Comparison of ENCODE assay signal across 2 fruit fly cellular contexts in genomic region chr3R:10109212-10109880, dm6.
TF ChIP-seq lines count a peak whose summit lies in the region.

No protein-coding gene starts in this region.

TF ChIP-seq in whole organism, embryonic, 481 proteins besides CTCF, POLR2A, EP300 and RAD21 (continued from another document and continues in another):
- TF ChIP-seq CG10959 (GFP tag; IDR thresholded peaks at IDR 0.05; lab: Robert Waterston, UW) (no peak), lbe (GFP tag; optimal IDR thresholded peaks at IDR 0.05; lab: Kevin White, UChicago) (no peak), CG13287 (GFP tag; IDR thresholded peaks at IDR 0.05; lab: Robert Waterston, UW; ENCODE audit: partially characterized antibody) (peak; percentile 60), CG8290 (GFP tag; optimal IDR thresholded peaks at IDR 0.05; lab: Kevin White, UChicago) (no peak), CG8290 (tag; optimal IDR thresholded peaks at IDR 0.05; lab: Kevin White, UChicago) (peak in 1 of 2 experiments; percentile 1), slp2 (GFP tag; optimal IDR thresholded peaks at IDR 0.05; lab: Kevin White, UChicago) (no peak), CG3838 (GFP tag; optimal IDR thresholded peaks at IDR 0.05; lab: Kevin White, UChicago) (no peak), CG17361 (GFP tag; IDR thresholded peaks at IDR 0.05; lab: Robert Waterston, UW) (no peak), CG18599 (GFP tag; optimal IDR thresholded peaks at IDR 0.05; lab: Kevin White, UChicago) (no peak), CG2875 (GFP tag; optimal IDR thresholded peaks at IDR 0.05; lab: Kevin White, UChicago) (no peak), CG32767 (GFP tag; IDR thresholded peaks at IDR 0.05; lab: Robert Waterston, UW) (no peak), croc (GFP tag; conservative IDR thresholded peaks at IDR 0.05; lab: Robert Waterston, UW) (no peak), YL-1 (GFP tag; optimal IDR thresholded peaks at IDR 0.05; lab: Kevin White, UChicago) (peak; percentile 1), Dbx (GFP tag; IDR thresholded peaks at IDR 0.05; lab: Robert Waterston, UW) (peak; percentile 54; the same call in 2 of the 3 replicates), Rfx (GFP tag; IDR thresholded peaks at IDR 0.05; lab: Robert Waterston, UW) (peak; percentile 52; the same call in 1 of the 2 replicates), NC2α (GFP tag; optimal IDR thresholded peaks at IDR 0.05; lab: Kevin White, UChicago) (no peak), Med (GFP tag; lab: Kevin White, UChicago) (peak; percentile 82), gsb-n (tag; optimal IDR thresholded peaks at IDR 0.05; lab: Kevin White, UChicago) (no peak), sqz (GFP tag; optimal IDR thresholded peaks at IDR 0.05; lab: Kevin White, UChicago) (peak; percentile 78), sna (GFP tag; IDR thresholded peaks at IDR 0.05; lab: Robert Waterston, UW; ENCODE audit: partially characterized antibody) (peak; percentile 33; the same call in 1 of the 2 replicates), gcm (GFP tag; optimal IDR thresholded peaks at IDR 0.05; lab: Kevin White, UChicago) (peak; percentile 32), CG10543 (GFP tag; optimal IDR thresholded peaks at IDR 0.05; lab: Kevin White, UChicago) (peak; percentile 19), Drgx (GFP tag; IDR thresholded peaks at IDR 0.05; lab: Robert Waterston, UW) (peak; percentile 52; the same call in 1 of the 2 replicates), Trl (optimal IDR thresholded peaks at IDR 0.05; lab: Kevin White, UChicago) (peak; percentile 97 to 98), Trl (GFP tag; optimal IDR thresholded peaks at IDR 0.05; lab: Kevin White, UChicago) (peak; percentile 2), CG34376 (GFP tag; optimal IDR thresholded peaks at IDR 0.05; lab: Kevin White, UChicago) (peak; percentile 22), Deaf1 (tag; optimal IDR thresholded peaks at IDR 0.05; lab: Kevin White, UChicago) (peak; percentile 89), nom (GFP tag; optimal IDR thresholded peaks at IDR 0.05; lab: Kevin White, UChicago) (peak; percentile 57), CG10565 (GFP tag; optimal IDR thresholded peaks at IDR 0.05; lab: Kevin White, UChicago) (no peak), row (GFP tag; IDR thresholded peaks at IDR 0.05; lab: Robert Waterston, UW) (peak; percentile 54; the same call in 2 of the 3 replicates), disco-r (GFP tag; optimal IDR thresholded peaks at IDR 0.05; lab: Kevin White, UChicago) (no peak), gcm2 (GFP tag; optimal IDR thresholded peaks at IDR 0.05; lab: Kevin White, UChicago) (no peak), unc-4 (GFP tag; IDR thresholded peaks at IDR 0.05; lab: Robert Waterston, UW; ENCODE audit: partially characterized antibody) (peak; percentile 45; the same call in 1 of the 2 replicates), CG31441 (GFP tag; IDR thresholded peaks at IDR 0.05; lab: Robert Waterston, UW) (peak; percentile 23; the same call in 1 of the 2 replicates), Dref (GFP tag; IDR thresholded peaks at IDR 0.05; lab: Robert Waterston, UW) (no peak), Ada2b (GFP tag; IDR thresholded peaks at IDR 0.05; lab: Robert Waterston, UW) (0 out of 2 replicates have a peak, but pooled peaks have one; percentile 5), Oli (tag; optimal IDR thresholded peaks at IDR 0.05; lab: Kevin White, UChicago) (no peak), ara (GFP tag; IDR thresholded peaks at IDR 0.05; lab: Robert Waterston, UW) (0 out of 2 replicates have a peak, but pooled peaks have one; percentile 17), CG14441 (GFP tag; IDR thresholded peaks at IDR 0.05; lab: Robert Waterston, UW) (no peak), chinmo (GFP tag; IDR thresholded peaks at IDR 0.05; lab: Robert Waterston, UW; ENCODE audit: partially characterized antibody) (peak; percentile 80; the same call in 1 of the 4 replicates), scrt (GFP tag; optimal IDR thresholded peaks at IDR 0.05; lab: Kevin White, UChicago) (peak; percentile 17), CG17385 (GFP tag; optimal IDR thresholded peaks at IDR 0.05; lab: Kevin White, UChicago) (peak; percentile 98), vvl (GFP tag; IDR thresholded peaks at IDR 0.05; lab: Robert Waterston, UW) (peak; percentile 84), Bdp1 (GFP tag; optimal IDR thresholded peaks at IDR 0.05; lab: Kevin White, UChicago) (no peak), Blimp-1 (GFP tag; optimal IDR thresholded peaks at IDR 0.05; lab: Kevin White, UChicago) (peak; percentile 71), pan (optimal IDR thresholded peaks at IDR 0.05; lab: Kevin White, UChicago) (no peak), pan (GFP tag; optimal IDR thresholded peaks at IDR 0.05 in 1 of 2, IDR thresholded peaks at IDR 0.05 in 1 of 2) (peak in 1 of 2 experiments; percentile 34), Dll (GFP tag; IDR thresholded peaks at IDR 0.05; lab: Robert Waterston, UW; ENCODE audit: partially characterized antibody) (peak; percentile 53; the same call in 2 of the 4 replicates), pros (GFP tag; optimal IDR thresholded peaks at IDR 0.05; lab: Kevin White, UChicago) (peak; percentile 46), pfk (GFP tag; optimal IDR thresholded peaks at IDR 0.05; lab: Kevin White, UChicago) (no peak), CG34422 (GFP tag; IDR thresholded peaks at IDR 0.05; lab: Robert Waterston, UW) (peak; percentile 27; the same call in 1 of the 3 replicates), crp (GFP tag; optimal IDR thresholded peaks at IDR 0.05; lab: Kevin White, UChicago) (no peak), kni (GFP tag; optimal IDR thresholded peaks at IDR 0.05; lab: Kevin White, UChicago) (peak; percentile 9), trem (tag; optimal IDR thresholded peaks at IDR 0.05; lab: Kevin White, UChicago) (no peak), pho (GFP tag; optimal IDR thresholded peaks at IDR 0.05; lab: Kevin White, UChicago) (no peak), dysf (GFP tag; IDR thresholded peaks at IDR 0.05; lab: Robert Waterston, UW) (0 out of 3 replicates have a peak, but pooled peaks have one; percentile 14), Atf3 (GFP tag; optimal IDR thresholded peaks at IDR 0.05; lab: Kevin White, UChicago) (no peak), amos (GFP tag; IDR thresholded peaks at IDR 0.05; lab: Robert Waterston, UW; ENCODE audit: partially characterized antibody) (peak; percentile 19; the same call in 1 of the 2 replicates), CG1832 (GFP tag; optimal IDR thresholded peaks at IDR 0.05; lab: Kevin White, UChicago) (peak; percentile 39), dm (GFP tag; optimal IDR thresholded peaks at IDR 0.05; lab: Kevin White, UChicago) (peak; percentile 10), Ptx1 (GFP tag; IDR thresholded peaks at IDR 0.05; lab: Robert Waterston, UW) (peak; percentile 16; the same call in 1 of the 2 replicates), D19A (tag; optimal IDR thresholded peaks at IDR 0.05; lab: Kevin White, UChicago) (peak; percentile 94)

TF ChIP-seq in whole organism, prepupa, 60 proteins besides CTCF, POLR2A, EP300 and RAD21 (continued from another document):
- no peak; the same call in 1 of the 3 replicates for TF ChIP-seq CG6163 (GFP tag; IDR thresholded peaks at IDR 0.05; lab: Robert Waterston, UW)
- TF ChIP-seq CG3919 (GFP tag; optimal IDR thresholded peaks at IDR 0.05; lab: Kevin White, UChicago) = no peak
- TF ChIP-seq vri (GFP tag; optimal IDR thresholded peaks at IDR 0.05; lab: Kevin White, UChicago) = no peak
- no peak for TF ChIP-seq CG34406 (GFP tag; optimal IDR thresholded peaks at IDR 0.05; lab: Kevin White, UChicago)
- TF ChIP-seq CG8319 (GFP tag; optimal IDR thresholded peaks at IDR 0.05; lab: Kevin White, UChicago) = no peak
- peak; percentile 32 for TF ChIP-seq Eip78C (GFP tag; lab: Kevin White, UChicago)
TF ChIP-seq in whole organism, prepupa: peak in this region for 12.
